Worm (Caenorhabditis elegans) whole organism, L1 larva: Measurements from ENCODE around the gene B0454.26.

Source experiments
- aly-2 ChIP-seq: fragments of 150-350 bp; optimal IDR thresholded peaks from 2 replicates; lab custom pipeline; 2014; ENCODE audit warnings: missing biosample characterization, missing genetic modification characterization
- dpl-1 ChIP-seq, 3 experiments: fragments of 150-350 bp in 2 of 3; sonication (generic microtip) in 1 of 3; optimal IDR thresholded peaks; 2 replicates each; lab custom pipeline; 2014 to 2017; ENCODE audit warnings: missing biosample characterization in 3 of 3, missing genetic modification characterization in 3 of 3, missing genetic modification reagents in 3 of 3
- elt-2 ChIP-seq: sonication (generic microtip); optimal IDR thresholded peaks from 2 replicates; lab custom pipeline; 2016; ENCODE audit warnings: missing genetic modification characterization, mild to moderate bottlenecking, inconsistent platforms, missing compliant biosample characterization, missing genetic modification reagents
- elt-3 ChIP-seq, 6 experiments: fragments of 150-350 bp in 1 of 6; sonication (generic microtip); optimal IDR thresholded peaks; 2 replicates each; lab custom pipeline; 2017 to 2018; ENCODE audit warnings: missing biosample characterization in 6 of 6, missing genetic modification characterization in 6 of 6, inconsistent platforms in 1 of 6
- fkh-10 ChIP-seq: sonication (generic microtip); optimal IDR thresholded peaks from 2 replicates; lab custom pipeline; 2017; ENCODE audit warnings: missing biosample characterization, missing genetic modification reagents, missing genetic modification characterization
- lin-39 ChIP-seq: fragments of 150-350 bp; optimal IDR thresholded peaks from 2 replicates; lab custom pipeline; 2014; ENCODE audit warnings: missing biosample characterization, missing genetic modification reagents, missing genetic modification characterization
- lsy-2 ChIP-seq, 2 experiments: fragments of 150-350 bp; optimal IDR thresholded peaks; 2 replicates each; lab custom pipeline; 2014; ENCODE audit warnings: missing biosample characterization in 2 of 2, missing genetic modification characterization in 2 of 2
- mep-1 ChIP-seq: fragments of 150-350 bp; optimal IDR thresholded peaks from 2 replicates; lab custom pipeline; 2014; ENCODE audit warnings: missing biosample characterization, missing genetic modification characterization
- nhr-11 ChIP-seq: fragments of 150-350 bp; optimal IDR thresholded peaks from 2 replicates; lab custom pipeline; 2014; ENCODE audit warnings: missing biosample characterization, missing genetic modification characterization
- nhr-28 ChIP-seq: fragments of 150-350 bp; optimal IDR thresholded peaks from 2 replicates; lab custom pipeline; 2014; ENCODE audit warnings: missing biosample characterization, missing genetic modification characterization
- nhr-76 ChIP-seq: sonication (generic microtip); optimal IDR thresholded peaks from 2 replicates; lab custom pipeline; 2017; ENCODE audit warnings: missing biosample characterization, missing genetic modification characterization
- tbx-2 ChIP-seq: sonication (generic microtip); optimal IDR thresholded peaks from 2 replicates; lab custom pipeline; 2016; ENCODE audit warnings: missing genetic modification characterization, missing compliant biosample characterization
- unc-62 ChIP-seq: fragments of 150-350 bp; optimal IDR thresholded peaks from 2 replicates; lab custom pipeline; 2014; ENCODE audit warnings: missing biosample characterization, missing genetic modification reagents, missing genetic modification characterization
- unc-86 ChIP-seq: sonication (generic microtip); optimal IDR thresholded peaks from 2 replicates; lab custom pipeline; 2016; ENCODE audit warnings: missing genetic modification characterization, missing compliant biosample characterization

- TF ChIP-seq elt-3 (tag; optimal IDR thresholded peaks at IDR 0.05; lab: Kevin White, UChicago), result no peak
- TF ChIP-seq fkh-10 (GFP tag; lab: Kevin White, UChicago), result no peak
- no peak for TF ChIP-seq aly-2 (tag; lab: Kevin White, UChicago)
- no peak for TF ChIP-seq nhr-11 (tag; lab: Kevin White, UChicago)
- TF ChIP-seq unc-62, result no peak
- TF ChIP-seq tbx-2 (tag; lab: Kevin White, UChicago), result no peak
- TF ChIP-seq lin-39, result no peak
- TF ChIP-seq nhr-76 (tag; lab: Kevin White, UChicago), result no peak
- no peak for TF ChIP-seq dpl-1 (GFP tag; optimal IDR thresholded peaks at IDR 0.05; lab: Kevin White, UChicago)
- TF ChIP-seq mep-1, result no peak
- TF ChIP-seq lsy-2 (tag; optimal IDR thresholded peaks at IDR 0.05; lab: Kevin White, UChicago), result no peak
- TF ChIP-seq unc-86 (tag; lab: Kevin White, UChicago), result no peak
- TF ChIP-seq nhr-28 (tag; lab: Kevin White, UChicago), result no peak
- TF ChIP-seq elt-2, result no peak
Measured at ce11 chrII:2996721-2997120, 41.6 kb downstream of the B0454.26 start, which contains the start of gene lido-8.
